Worm (Caenorhabditis elegans): ENCODE measurements around the gene T09A5.15.

T09A5.15 gene

ce11 chrII:7866081-7866480 lies 8.3 kb downstream of the T09A5.15 start (continued):
- TF ChIP-seq F49E8.2 (tag; optimal IDR thresholded peaks at IDR 0.05; ENCODE audit: insufficient read depth) (peak; percentile 59), ztf-26 (tag; optimal IDR thresholded peaks at IDR 0.05) (no peak), F39B2.1 (GFP tag; IDR thresholded peaks at IDR 0.05) (no peak), attf-5 (GFP tag; optimal IDR thresholded peaks at IDR 0.05) (no peak), lir-1 (GFP tag; conservative IDR thresholded peaks at IDR 0.05) (no peak), nhr-27 (tag; optimal IDR thresholded peaks at IDR 0.05) (peak; percentile 59), dpff-1 (tag; optimal IDR thresholded peaks at IDR 0.05) (peak; percentile 33), fkh-3 (tag; optimal IDR thresholded peaks at IDR 0.05) (no peak), snpc-1.3 (tag; optimal IDR thresholded peaks at IDR 0.05; ENCODE audit: insufficient read depth) (peak; percentile 24), chd-7 (tag; optimal IDR thresholded peaks at IDR 0.05) (no peak), hlh-12 (tag; optimal IDR thresholded peaks at IDR 0.05) (no peak), snpc-4 (GFP tag; optimal IDR thresholded peaks at IDR 0.05) (no peak), snpc-4 (tag; optimal IDR thresholded peaks at IDR 0.05) (no peak), rpc-1 (optimal IDR thresholded peaks at IDR 0.05) (no peak), rpc-1 (tag; optimal IDR thresholded peaks at IDR 0.05) (no peak), madf-8 (GFP tag; conservative IDR thresholded peaks at IDR 0.05) (no peak), let-526 (GFP tag; IDR thresholded peaks at IDR 0.05) (no peak), Y79H2A.3 (GFP tag; conservative IDR thresholded peaks at IDR 0.05) (no peak), ceh-40 (GFP tag; IDR thresholded peaks at IDR 0.05) (no peak), ztf-25 (GFP tag; IDR thresholded peaks at IDR 0.05) (no peak), snpc-3.4 (tag; optimal IDR thresholded peaks at IDR 0.05) (peak; percentile 72), nhr-80 (tag; optimal IDR thresholded peaks at IDR 0.05) (no peak), sptf-2 (GFP tag; optimal IDR thresholded peaks at IDR 0.05) (no peak), akir-1 (GFP tag; optimal IDR thresholded peaks at IDR 0.05) (no peak), nfya-1 (tag; optimal IDR thresholded peaks at IDR 0.05; ENCODE audit: borderline replicate concordance, insufficient read depth) (no peak), zfh-2 (GFP tag; conservative IDR thresholded peaks at IDR 0.05) (no peak), mel-28 (tag; optimal IDR thresholded peaks at IDR 0.05; ENCODE audit: borderline replicate concordance) (no peak), C06A6.2 (GFP tag; conservative IDR thresholded peaks at IDR 0.05) (no peak), cebp-2 (GFP tag; IDR thresholded peaks at IDR 0.05) (0 out of 2 replicates have a peak, but pooled peaks have one; percentile 33), xnd-1 (tag; optimal IDR thresholded peaks at IDR 0.05) (no peak), atf-7 (tag; optimal IDR thresholded peaks at IDR 0.05) (no peak), efl-1 (GFP tag; optimal IDR thresholded peaks at IDR 0.05) (no peak), ceh-27 (GFP tag; optimal IDR thresholded peaks at IDR 0.05) (no peak), B0261.1 (tag; optimal IDR thresholded peaks at IDR 0.05) (no peak), die-1 (tag; optimal IDR thresholded peaks at IDR 0.05) (no peak), bed-2 (GFP tag; IDR thresholded peaks at IDR 0.05) (no peak), egl-44 (GFP tag; IDR thresholded peaks at IDR 0.05) (no peak), snpc-1.1 (tag; optimal IDR thresholded peaks at IDR 0.05; ENCODE audit: insufficient read depth) (no peak), lsl-1 (GFP tag; optimal IDR thresholded peaks at IDR 0.05) (no peak), lin-26 (GFP tag; IDR thresholded peaks at IDR 0.05) (peak; percentile 68), lag-1 (GFP tag; IDR thresholded peaks at IDR 0.05) (no peak), ztf-6 (GFP tag; IDR thresholded peaks at IDR 0.05) (no peak)
